Fruit fly (Drosophila melanogaster) whole organism, embryonic: ENCODE measurements around the gene NC2beta.
A peak's percentile ranks its signal among the peaks of the same experiment; 100 is the strongest.

Experiments used
- B-H2 ChIP-seq: fragments of 200-800 bp; sonication (Bioruptor generic); optimal IDR thresholded peaks from 2 replicates; lab custom pipeline; 2018; ENCODE audit warnings: missing biosample characterization, mild to moderate bottlenecking, missing genetic modification characterization
- CG10366 ChIP-seq: fragments of 200-800 bp; sonication (Bioruptor generic); IDR thresholded peaks from 2 replicates; pipeline ENCODE4 v1.3.6; 2022; ENCODE audit warnings: missing biosample characterization, missing genetic modification characterization
- CG11247 ChIP-seq: fragments of 200-800 bp; sonication (Bioruptor generic); IDR thresholded peaks from 2 replicates; pipeline ENCODE4 v1.3.6; 2022; ENCODE audit warnings: missing biosample characterization, missing genetic modification characterization
- CG12155 ChIP-seq: fragments of 200-800 bp; sonication (Bioruptor generic); optimal IDR thresholded peaks from 3 replicates; lab custom pipeline; 2016; ENCODE audit warnings: missing biosample characterization, missing genetic modification characterization
- CG12219 ChIP-seq: fragments of 200-800 bp; sonication (Bioruptor generic); optimal IDR thresholded peaks from 3 replicates; lab custom pipeline; 2018; ENCODE audit warnings: missing biosample characterization, mild to moderate bottlenecking, missing genetic modification characterization
- CG12942 ChIP-seq: fragments of 200-800 bp; sonication (Bioruptor generic); optimal IDR thresholded peaks from 3 replicates; lab custom pipeline; 2016; ENCODE audit warnings: missing biosample characterization, missing genetic modification characterization
- CG13775 ChIP-seq: fragments of 200-800 bp; sonication (Bioruptor generic); optimal IDR thresholded peaks from 3 replicates; lab custom pipeline; 2017; ENCODE audit warnings: missing biosample characterization, mild to moderate bottlenecking, missing genetic modification characterization
- CG14710 ChIP-seq: fragments of 200-800 bp; sonication (Bioruptor generic); optimal IDR thresholded peaks from 3 replicates; lab custom pipeline; 2019; ENCODE audit warnings: missing biosample characterization, mild to moderate bottlenecking, missing genetic modification characterization, moderate library complexity
- CG16779 ChIP-seq: fragments of 200-800 bp; sonication (Bioruptor generic); IDR thresholded peaks from 2 replicates; pipeline ENCODE4 v1.3.6; 2022; ENCODE audit warnings: missing biosample characterization, missing genetic modification characterization
- CG17359 ChIP-seq: fragments of 200-800 bp; sonication (Bioruptor generic); optimal IDR thresholded peaks from 3 replicates; lab custom pipeline; 2018; ENCODE audit warnings: missing biosample characterization, mild to moderate bottlenecking, missing genetic modification characterization, moderate library complexity
- CG17385 ChIP-seq: fragments of 200-800 bp; sonication (Bioruptor generic); optimal IDR thresholded peaks from 3 replicates; lab custom pipeline; 2018; ENCODE audit warnings: missing biosample characterization, mild to moderate bottlenecking, missing genetic modification characterization
- CG18262 ChIP-seq: fragments of 200-800 bp; optimal IDR thresholded peaks from 3 replicates; lab custom pipeline; 2019; ENCODE audit warnings: missing biosample characterization, mild to moderate bottlenecking, missing genetic modification characterization, moderate library complexity
- CG18619 ChIP-seq: fragments of 200-800 bp; sonication (Bioruptor generic); optimal IDR thresholded peaks from 3 replicates; lab custom pipeline; 2017; ENCODE audit warnings: missing biosample characterization, mild to moderate bottlenecking, missing genetic modification characterization
- CG2116 ChIP-seq: fragments of 200-800 bp; sonication (Bioruptor generic); optimal IDR thresholded peaks from 3 replicates; lab custom pipeline; 2018; ENCODE audit warnings: missing biosample characterization, mild to moderate bottlenecking, missing genetic modification characterization
- CG30403 ChIP-seq: fragments of 200-800 bp; sonication (Bioruptor generic); optimal IDR thresholded peaks from 3 replicates; lab custom pipeline; 2016; ENCODE audit warnings: missing biosample characterization, missing genetic modification characterization
- CG3065 ChIP-seq: fragments of 200-800 bp; sonication (Bioruptor generic); optimal IDR thresholded peaks from 2 replicates; lab custom pipeline; 2016; ENCODE audit warnings: missing biosample characterization, missing genetic modification characterization
- CG31365 ChIP-seq: fragments of 200-800 bp; sonication (Bioruptor generic); optimal IDR thresholded peaks from 2 replicates; lab custom pipeline; 2018; ENCODE audit warnings: missing biosample characterization, mild to moderate bottlenecking, missing genetic modification characterization
- CG33213 ChIP-seq: fragments of 200-800 bp; sonication (Bioruptor generic); optimal IDR thresholded peaks from 3 replicates; lab custom pipeline; 2016; ENCODE audit warnings: missing biosample characterization, missing genetic modification characterization
- CG7372 ChIP-seq: fragments of 200-800 bp; sonication (Bioruptor generic); IDR thresholded peaks from 2 replicates; pipeline ENCODE4 v1.3.6; 2022; ENCODE audit warnings: missing biosample characterization, missing genetic modification characterization
- CG7963 ChIP-seq: fragments of 200-800 bp; sonication (Bioruptor generic); IDR thresholded peaks from 3 replicates; pipeline ENCODE4 v1.3.6; 2022; ENCODE audit warnings: missing biosample characterization, missing genetic modification characterization; ENCODE audit not compliant: partially characterized antibody
- CG9609 ChIP-seq: fragments of 200-800 bp; sonication (Bioruptor generic); optimal IDR thresholded peaks from 3 replicates; lab custom pipeline; 2016; ENCODE audit warnings: missing biosample characterization, missing genetic modification characterization
- Dbx ChIP-seq: fragments of 200-800 bp; sonication (Bioruptor generic); IDR thresholded peaks from 3 replicates; pipeline ENCODE4 v1.3.6; 2022; ENCODE audit warnings: missing biosample characterization, missing genetic modification characterization
- Dll ChIP-seq: fragments of 200-800 bp; sonication (Bioruptor generic); IDR thresholded peaks from 4 replicates; pipeline ENCODE4 v1.3.6; 2022; ENCODE audit warnings: missing biosample characterization, missing genetic modification characterization; ENCODE audit not compliant: partially characterized antibody
- Doc3 ChIP-seq: fragments of 200-800 bp; sonication (Bioruptor generic); IDR thresholded peaks from 3 replicates; pipeline ENCODE4 v1.3.6; 2022; ENCODE audit warnings: missing biosample characterization, missing genetic modification characterization; ENCODE audit not compliant: partially characterized antibody
- Ets97D ChIP-seq: fragments of 200-800 bp; sonication (Bioruptor generic); optimal IDR thresholded peaks from 3 replicates; lab custom pipeline; 2016; ENCODE audit warnings: missing biosample characterization, missing genetic modification characterization
- HLH54F ChIP-seq: fragments of 200-800 bp; sonication (Bioruptor generic); optimal IDR thresholded peaks from 3 replicates; lab custom pipeline; 2016; ENCODE audit warnings: missing biosample characterization, missing genetic modification characterization
- Med ChIP-seq: fragments of 200-800 bp; sonication (Bioruptor generic); peaks from one replicate; lab custom pipeline; 2016; ENCODE audit warnings: missing biosample characterization, missing genetic modification characterization, mild to moderate bottlenecking, inconsistent platforms, moderate library complexity
- NC2β ChIP-seq: fragments of 200-800 bp; sonication (Bioruptor generic); optimal IDR thresholded peaks from 2 replicates; lab custom pipeline; 2016; ENCODE audit warnings: missing biosample characterization, missing genetic modification characterization
- Rx ChIP-seq: fragments of 200-800 bp; sonication (Bioruptor generic); IDR thresholded peaks from 2 replicates; pipeline ENCODE4 v1.3.6; 2022; ENCODE audit warnings: missing biosample characterization, missing genetic modification characterization
- Stat92E ChIP-seq, 3 experiments: fragments of >200 bp in 2 of 3; fragments of 200-800 bp in 1 of 3; sonication (Bioruptor generic) in 1 of 3; optimal IDR thresholded peaks; 2 replicates each; lab custom pipeline; 2017 to 2019; ENCODE audit warnings: missing biosample characterization in 3 of 3, missing genetic modification characterization in 3 of 3, mild to moderate bottlenecking in 1 of 3, moderate library complexity in 1 of 3
- Xbp1 ChIP-seq: fragments of 200-800 bp; sonication (Bioruptor generic); optimal IDR thresholded peaks from 3 replicates; lab custom pipeline; 2016; ENCODE audit warnings: missing biosample characterization, mild to moderate bottlenecking, missing genetic modification characterization
- ac ChIP-seq: fragments of 200-800 bp; sonication (Bioruptor generic); optimal IDR thresholded peaks from 3 replicates; lab custom pipeline; 2017; ENCODE audit warnings: missing biosample characterization, mild to moderate bottlenecking, missing genetic modification characterization
- al ChIP-seq: fragments of 200-800 bp; sonication (Bioruptor generic); IDR thresholded peaks from 2 replicates; pipeline ENCODE4 v1.3.6; 2022; ENCODE audit warnings: missing biosample characterization, missing genetic modification characterization
- bcd ChIP-seq: fragments of 200-800 bp; sonication (Bioruptor generic); optimal IDR thresholded peaks from 2 replicates; lab custom pipeline; 2017; ENCODE audit warnings: missing biosample characterization, mild to moderate bottlenecking, missing genetic modification characterization
- chn ChIP-seq: fragments of 200-800 bp; sonication (Bioruptor generic); optimal IDR thresholded peaks from 2 replicates; lab custom pipeline; 2016; ENCODE audit warnings: missing biosample characterization, missing genetic modification characterization
- disco-r ChIP-seq: fragments of 200-800 bp; sonication (Bioruptor generic); optimal IDR thresholded peaks from 2 replicates; lab custom pipeline; 2016; ENCODE audit warnings: missing biosample characterization, missing genetic modification characterization
- jigr1 ChIP-seq: fragments of 200-800 bp; sonication (Bioruptor generic); IDR thresholded peaks from 3 replicates; pipeline ENCODE4 v1.3.6; 2022; ENCODE audit warnings: missing biosample characterization, missing genetic modification characterization
- lilli ChIP-seq: fragments of 200-800 bp; sonication (Bioruptor generic); optimal IDR thresholded peaks from 3 replicates; lab custom pipeline; 2016; ENCODE audit warnings: missing biosample characterization, missing genetic modification characterization
- nerfin-1 ChIP-seq: fragments of 200-800 bp; sonication (Bioruptor generic); optimal IDR thresholded peaks from 3 replicates; lab custom pipeline; 2019; ENCODE audit warnings: missing biosample characterization, mild to moderate bottlenecking, missing genetic modification characterization, moderate library complexity
- nmo ChIP-seq: fragments of 200-800 bp; sonication (Bioruptor generic); optimal IDR thresholded peaks from 2 replicates; lab custom pipeline; 2018; ENCODE audit warnings: missing biosample characterization, mild to moderate bottlenecking, missing genetic modification characterization, moderate library complexity
- pum ChIP-seq: fragments of 200-800 bp; sonication (Bioruptor generic); optimal IDR thresholded peaks from 2 replicates; lab custom pipeline; 2016; ENCODE audit warnings: missing biosample characterization, missing genetic modification characterization
- shn ChIP-seq: fragments of 200-800 bp; sonication (Bioruptor generic); optimal IDR thresholded peaks from 3 replicates; lab custom pipeline; 2016; ENCODE audit warnings: missing biosample characterization, missing genetic modification characterization
- sima ChIP-seq: fragments of 200-800 bp; sonication (Bioruptor generic); optimal IDR thresholded peaks from 2 replicates; lab custom pipeline; 2016; ENCODE audit warnings: missing biosample characterization, missing genetic modification characterization
- slbo ChIP-seq: fragments of 200-800 bp; sonication (Bioruptor generic); IDR thresholded peaks from 2 replicates; pipeline ENCODE4 v1.3.6; 2022; ENCODE audit warnings: missing biosample characterization, missing genetic modification characterization
- sr ChIP-seq: fragments of 200-800 bp; sonication (Bioruptor generic); IDR thresholded peaks from 3 replicates; pipeline ENCODE4 v1.3.6; 2022; ENCODE audit warnings: missing biosample characterization, missing genetic modification characterization
- stwl ChIP-seq: fragments of 200-800 bp; sonication (Bioruptor generic); optimal IDR thresholded peaks from 3 replicates; lab custom pipeline; 2018; ENCODE audit warnings: missing biosample characterization, mild to moderate bottlenecking, missing genetic modification characterization, moderate library complexity
- tin ChIP-seq: fragments of 200-800 bp; sonication (Bioruptor generic); optimal IDR thresholded peaks from 3 replicates; lab custom pipeline; 2016; ENCODE audit warnings: missing biosample characterization, missing genetic modification characterization
- twi ChIP-seq: fragments of 200-800 bp; optimal IDR thresholded peaks from 2 replicates; lab custom pipeline; 2019; ENCODE audit warnings: missing biosample characterization, mild to moderate bottlenecking, missing genetic modification characterization, moderate library complexity
- zen ChIP-seq: fragments of 200-800 bp; sonication (Bioruptor generic); optimal IDR thresholded peaks from 3 replicates; lab custom pipeline; 2018; ENCODE audit warnings: missing biosample characterization, mild to moderate bottlenecking, missing genetic modification characterization, moderate library complexity
- zen2 ChIP-seq: fragments of 200-800 bp; sonication (Bioruptor generic); IDR thresholded peaks from 3 replicates; pipeline ENCODE4 v1.3.6; 2022; ENCODE audit warnings: missing biosample characterization, missing genetic modification characterization; ENCODE audit not compliant: partially characterized antibody
- zfh2 ChIP-seq: fragments of 200-800 bp; sonication (Bioruptor generic); optimal IDR thresholded peaks from 2 replicates; lab custom pipeline; 2016; ENCODE audit warnings: missing biosample characterization, missing genetic modification characterization

NC2beta gene

dm6 chr2L:15039309-15039772, 31.7 kb downstream of the NC2beta start (continued):
- peak; percentile 88 for TF ChIP-seq zen2 (GFP tag; lab: Robert Waterston, UW)
- TF ChIP-seq CG16779 (GFP tag; lab: Robert Waterston, UW), result no peak
- 0 out of 2 replicates have a peak, but pooled peaks have one; percentile 12 for TF ChIP-seq al (GFP tag; lab: Robert Waterston, UW)
- TF ChIP-seq CG12219 (GFP tag; lab: Kevin White, UChicago), result no peak
- no peak for TF ChIP-seq disco-r (GFP tag; lab: Kevin White, UChicago)
- TF ChIP-seq Dll (GFP tag; lab: Robert Waterston, UW), result peak; percentile 83
- peak; percentile 58; the same call in 2 of the 3 replicates for TF ChIP-seq Dbx (GFP tag; lab: Robert Waterston, UW)
- no peak for TF ChIP-seq CG17359
- peak; percentile 34 for TF ChIP-seq CG9609 (GFP tag; lab: Kevin White, UChicago)
- peak; percentile 84 for TF ChIP-seq Ets97D (GFP tag; lab: Kevin White, UChicago)
- TF ChIP-seq CG12942 (GFP tag; lab: Kevin White, UChicago), result no peak
- TF ChIP-seq pum (GFP tag; lab: Kevin White, UChicago), result peak; percentile 23
- TF ChIP-seq CG14710 (tag; lab: Kevin White, UChicago), result peak; percentile 25
- peak; percentile 39 for TF ChIP-seq zen
- peak; percentile 1 for TF ChIP-seq CG3065 (GFP tag; lab: Kevin White, UChicago)
- TF ChIP-seq CG18262 (tag; lab: Kevin White, UChicago), result no peak
- TF ChIP-seq CG30403 (GFP tag; lab: Kevin White, UChicago), result peak; percentile 17
- 0 out of 2 replicates have a peak, but pooled peaks have one; percentile 15 for TF ChIP-seq CG10366 (GFP tag; lab: Robert Waterston, UW)
- peak; percentile 74 for TF ChIP-seq Doc3 (GFP tag; lab: Robert Waterston, UW)
- TF ChIP-seq nerfin-1 (tag; lab: Kevin White, UChicago), result no peak
- no peak for TF ChIP-seq Rx
- no peak for TF ChIP-seq Stat92E (GFP tag; optimal IDR thresholded peaks at IDR 0.05; lab: Kevin White, UChicago)
- peak; percentile 31 for TF ChIP-seq CG18619 (GFP tag; lab: Kevin White, UChicago)
- TF ChIP-seq nmo (GFP tag; lab: Kevin White, UChicago), result peak; percentile 41
- TF ChIP-seq chn (GFP tag; lab: Kevin White, UChicago), result peak; percentile 47
- TF ChIP-seq CG12155, result peak; percentile 26
- no peak for TF ChIP-seq jigr1
- peak; percentile 45; the same call in 1 of the 2 replicates for TF ChIP-seq CG11247 (GFP tag; lab: Robert Waterston, UW)
- no peak for TF ChIP-seq CG13775 (GFP tag; lab: Kevin White, UChicago)
- TF ChIP-seq Xbp1 (GFP tag; lab: Kevin White, UChicago), result peak; percentile 41
- peak; percentile 19; the same call in 1 of the 2 replicates for TF ChIP-seq CG7372 (GFP tag; lab: Robert Waterston, UW)
- no peak for TF ChIP-seq sr (GFP tag; lab: Robert Waterston, UW)
- TF ChIP-seq Med (GFP tag; lab: Kevin White, UChicago), result peak; percentile 93
- TF ChIP-seq bcd (GFP tag; lab: Kevin White, UChicago), result peak; percentile 55
- TF ChIP-seq HLH54F (GFP tag; lab: Kevin White, UChicago), result peak; percentile 23
- peak; percentile 67 for TF ChIP-seq zfh2 (GFP tag; lab: Kevin White, UChicago)
- peak; percentile 25 for TF ChIP-seq tin (GFP tag; lab: Kevin White, UChicago)
- TF ChIP-seq CG7963, result peak; percentile 91
- no peak for TF ChIP-seq twi (tag; lab: Kevin White, UChicago)
- TF ChIP-seq shn (GFP tag; lab: Kevin White, UChicago), result peak; percentile 39
- TF ChIP-seq slbo, result peak; percentile 79
- TF ChIP-seq stwl (tag; lab: Kevin White, UChicago), result peak; percentile 68
- TF ChIP-seq lilli (GFP tag; lab: Kevin White, UChicago), result peak; percentile 44
- TF ChIP-seq CG33213 (GFP tag; lab: Kevin White, UChicago), result peak; percentile 39
- peak; percentile 28 for TF ChIP-seq CG31365
- peak; percentile 38 for TF ChIP-seq CG2116
- TF ChIP-seq ac (GFP tag; lab: Kevin White, UChicago), result peak; percentile 60
- peak; percentile 13 for TF ChIP-seq NC2β (GFP tag; lab: Kevin White, UChicago)
- TF ChIP-seq sima, result no peak
- TF ChIP-seq B-H2 (GFP tag; lab: Kevin White, UChicago), result peak; percentile 79
- peak; percentile 81 for TF ChIP-seq CG17385
